Worm (Caenorhabditis elegans) whole organism, young adult: ENCODE measurements around the gene fbxa-13.

Experiments used
- B0019.2 ChIP-seq: fragments of 200-800 bp; sonication (Bioruptor generic); conservative IDR thresholded peaks from 2 replicates; pipeline ENCODE4 v1.3.6; 2022; ENCODE audit warnings: missing genetic modification reagents, missing genetic modification characterization, missing compliant biosample characterization
- B0261.1 ChIP-seq: sonication (generic microtip); optimal IDR thresholded peaks from 2 replicates; lab custom pipeline; 2016; ENCODE audit warnings: mild to moderate bottlenecking, missing genetic modification characterization, moderate library complexity, missing compliant biosample characterization
- C17E4.6 ChIP-seq: fragments of 200-800 bp; sonication (Bioruptor generic); IDR thresholded peaks from 2 replicates; pipeline ENCODE4 v1.3.6; 2022; ENCODE audit warnings: missing genetic modification reagents, missing genetic modification characterization, missing compliant biosample characterization
- F22D6.2 ChIP-seq: sonication (generic microtip); optimal IDR thresholded peaks from 2 replicates; lab custom pipeline; 2016; ENCODE audit warnings: mild to moderate bottlenecking, missing genetic modification characterization, missing compliant biosample characterization
- F33H1.4 ChIP-seq: fragments of 200-800 bp; sonication (Bioruptor generic); IDR thresholded peaks from 2 replicates; pipeline ENCODE4 v1.3.6; 2022; ENCODE audit warnings: missing genetic modification reagents, missing genetic modification characterization, missing compliant biosample characterization
- F39B2.1 ChIP-seq: fragments of 200-800 bp; sonication (Bioruptor generic); IDR thresholded peaks from 2 replicates; pipeline ENCODE4 v1.3.6; 2022; ENCODE audit warnings: missing genetic modification reagents, missing genetic modification characterization, missing compliant biosample characterization
- F55B11.4 ChIP-seq: sonication (generic microtip); optimal IDR thresholded peaks from 2 replicates; lab custom pipeline; 2016; ENCODE audit warnings: missing compliant biosample characterization, missing genetic modification characterization, borderline replicate concordance; ENCODE audit not compliant: insufficient read depth
- F57A8.1 ChIP-seq: fragments of 200-800 bp; sonication (Bioruptor generic); optimal IDR thresholded peaks from 2 replicates; lab custom pipeline; 2018; ENCODE audit warnings: mild to moderate bottlenecking, missing genetic modification characterization, moderate library complexity, missing compliant biosample characterization
- Y79H2A.3 ChIP-seq: fragments of 200-800 bp; sonication (Bioruptor generic); conservative IDR thresholded peaks from 2 replicates; pipeline ENCODE4 v1.3.6; 2022; ENCODE audit warnings: missing genetic modification reagents, missing genetic modification characterization, missing compliant biosample characterization
- Y95B8A.8 ChIP-seq: fragments of 200-800 bp; sonication (Bioruptor generic); IDR thresholded peaks from 2 replicates; pipeline ENCODE4 v1.3.6; 2022; ENCODE audit warnings: missing genetic modification reagents, missing genetic modification characterization, missing compliant biosample characterization
- akir-1 ChIP-seq: fragments of 200-800 bp; sonication (Bioruptor generic); optimal IDR thresholded peaks from 2 replicates; lab custom pipeline; 2018; ENCODE audit warnings: mild to moderate bottlenecking, missing genetic modification characterization, moderate library complexity, missing compliant biosample characterization
- aptf-2 ChIP-seq: fragments of 200-800 bp; sonication (Bioruptor generic); conservative IDR thresholded peaks from 2 replicates; pipeline ENCODE4 v1.3.6; 2022; ENCODE audit warnings: missing genetic modification reagents, missing genetic modification characterization, missing compliant biosample characterization
- athp-1 ChIP-seq: sonication (generic microtip); optimal IDR thresholded peaks from 2 replicates; lab custom pipeline; 2017; ENCODE audit warnings: mild to moderate bottlenecking, missing genetic modification characterization, missing compliant biosample characterization
- attf-5 ChIP-seq: fragments of 200-800 bp; sonication (Bioruptor generic); optimal IDR thresholded peaks from 2 replicates; lab custom pipeline; 2018; ENCODE audit warnings: mild to moderate bottlenecking, missing genetic modification characterization, missing compliant biosample characterization
- ceh-27 ChIP-seq: fragments of 200-800 bp; sonication (Bioruptor generic); optimal IDR thresholded peaks from 2 replicates; lab custom pipeline; 2018; ENCODE audit warnings: mild to moderate bottlenecking, missing genetic modification characterization, moderate library complexity, missing compliant biosample characterization
- ceh-91 ChIP-seq: fragments of 200-800 bp; sonication (Bioruptor generic); IDR thresholded peaks from 2 replicates; pipeline ENCODE4 v1.3.6; 2022; ENCODE audit warnings: missing genetic modification reagents, missing genetic modification characterization, missing compliant biosample characterization
- die-1 ChIP-seq: sonication (generic microtip); optimal IDR thresholded peaks from 2 replicates; lab custom pipeline; 2016; ENCODE audit warnings: missing genotype, mild to moderate bottlenecking, missing genetic modification characterization, missing compliant biosample characterization
- dox-1 ChIP-seq: fragments of 200-800 bp; sonication (Bioruptor generic); IDR thresholded peaks from 2 replicates; pipeline ENCODE4 v1.3.6; 2022; ENCODE audit warnings: missing genetic modification reagents, missing genetic modification characterization, missing compliant biosample characterization
- egrh-3 ChIP-seq: fragments of 200-800 bp; sonication (Bioruptor generic); IDR thresholded peaks from 2 replicates; pipeline ENCODE4 v1.3.6; 2022; ENCODE audit warnings: missing genetic modification reagents, missing genetic modification characterization, missing compliant biosample characterization
- gei-17 ChIP-seq: fragments of 200-800 bp; sonication (Bioruptor generic); optimal IDR thresholded peaks from 2 replicates; lab custom pipeline; 2018; ENCODE audit warnings: mild to moderate bottlenecking, missing genetic modification characterization, missing compliant biosample characterization
- him-1 ChIP-seq: sonication (generic microtip); optimal IDR thresholded peaks from 2 replicates; lab custom pipeline; 2016; ENCODE audit warnings: missing genotype, missing genetic modification reagents, missing genetic modification characterization, missing compliant biosample characterization
- hlh-26 ChIP-seq: fragments of 200-800 bp; sonication (Bioruptor generic); conservative IDR thresholded peaks from 2 replicates; pipeline ENCODE4 v1.3.6; 2022; ENCODE audit warnings: missing genetic modification reagents, missing genetic modification characterization, missing compliant biosample characterization
- hmg-1.2 ChIP-seq: fragments of 200-800 bp; sonication (Bioruptor generic); IDR thresholded peaks from 2 replicates; pipeline ENCODE4 v1.3.6; 2022; ENCODE audit warnings: missing genetic modification reagents, missing genetic modification characterization, missing compliant biosample characterization
- hsf-1 ChIP-seq: fragments of 200-800 bp; sonication (Bioruptor generic); IDR thresholded peaks from 2 replicates; pipeline ENCODE4 v1.3.6; 2022; ENCODE audit warnings: missing genetic modification reagents, missing genetic modification characterization, missing compliant biosample characterization
- lag-1 ChIP-seq: fragments of 200-800 bp; sonication (Bioruptor generic); IDR thresholded peaks from 2 replicates; pipeline ENCODE4 v1.3.6; 2022; ENCODE audit warnings: missing genetic modification reagents, missing genetic modification characterization, missing compliant biosample characterization
- lin-54 ChIP-seq: fragments of 200-800 bp; sonication (Bioruptor generic); optimal IDR thresholded peaks from 2 replicates; lab custom pipeline; 2018; ENCODE audit warnings: mild to moderate bottlenecking, missing genetic modification characterization, missing compliant biosample characterization
- madf-10 ChIP-seq: sonication (generic microtip); optimal IDR thresholded peaks from 2 replicates; lab custom pipeline; 2016; ENCODE audit warnings: mild to moderate bottlenecking, missing genetic modification characterization, missing compliant biosample characterization
- madf-8 ChIP-seq: fragments of 200-800 bp; sonication (Bioruptor generic); conservative IDR thresholded peaks from 2 replicates; pipeline ENCODE4 v1.3.6; 2022; ENCODE audit warnings: missing genetic modification reagents, missing genetic modification characterization, missing compliant biosample characterization
- mcd-1 ChIP-seq: fragments of 200-800 bp; sonication (Bioruptor generic); IDR thresholded peaks from 2 replicates; pipeline ENCODE4 v1.3.6; 2022; ENCODE audit warnings: missing genetic modification reagents, missing genetic modification characterization, missing compliant biosample characterization
- mel-28 ChIP-seq: sonication (generic microtip); optimal IDR thresholded peaks from 2 replicates; lab custom pipeline; 2016; ENCODE audit warnings: borderline replicate concordance, mild to moderate bottlenecking, missing genetic modification characterization, missing compliant biosample characterization
- nhr-90 ChIP-seq: sonication (generic microtip); optimal IDR thresholded peaks from 2 replicates; lab custom pipeline; 2016; ENCODE audit warnings: missing genotype, mild to moderate bottlenecking, missing genetic modification characterization, missing compliant biosample characterization
- repo-1 ChIP-seq: sonication (generic microtip); optimal IDR thresholded peaks from 2 replicates; lab custom pipeline; 2017; ENCODE audit warnings: mild to moderate bottlenecking, missing genetic modification characterization, missing compliant biosample characterization
- rpc-1 ChIP-seq, 2 experiments: fragments of 150-350 bp in 1 of 2; sonication (generic microtip) in 1 of 2; optimal IDR thresholded peaks; 2 replicates each; lab custom pipeline; 2014 to 2018; ENCODE audit warnings: missing biosample characterization in 1 of 2, missing genetic modification characterization in 1 of 2, missing genetic modification reagents in 1 of 2, missing genotype in 1 of 2
- sea-2 ChIP-seq: fragments of 200-800 bp; sonication (Bioruptor generic); IDR thresholded peaks from 2 replicates; pipeline ENCODE4 v1.3.6; 2022; ENCODE audit warnings: missing genetic modification characterization, missing compliant biosample characterization
- snpc-1.1 ChIP-seq: sonication (generic microtip); optimal IDR thresholded peaks from 2 replicates; lab custom pipeline; 2017; ENCODE audit warnings: missing genetic modification characterization, mild to moderate bottlenecking, missing compliant biosample characterization, antibody characterized with exemption, moderate library complexity, missing genotype, missing genetic modification reagents; ENCODE audit not compliant: insufficient read depth
- sptf-2 ChIP-seq: fragments of 200-800 bp; sonication (Bioruptor generic); optimal IDR thresholded peaks from 2 replicates; lab custom pipeline; 2018; ENCODE audit warnings: mild to moderate bottlenecking, missing genetic modification characterization, missing compliant biosample characterization
- tbp1 ChIP-seq: fragments of 200-800 bp; sonication (Bioruptor generic); optimal IDR thresholded peaks from 2 replicates; lab custom pipeline; 2018; ENCODE audit warnings: mild to moderate bottlenecking, missing genetic modification characterization, missing compliant biosample characterization
- tbx-9 ChIP-seq: sonication (generic microtip); optimal IDR thresholded peaks from 2 replicates; lab custom pipeline; 2016; ENCODE audit warnings: borderline replicate concordance, missing genetic modification characterization, inconsistent platforms, missing compliant biosample characterization
- unc-130 ChIP-seq: sonication (generic microtip); optimal IDR thresholded peaks from 2 replicates; lab custom pipeline; 2016; ENCODE audit warnings: missing genetic modification reagents, missing genetic modification characterization, missing compliant biosample characterization
- zfh-2 ChIP-seq: fragments of 200-800 bp; sonication (Bioruptor generic); conservative IDR thresholded peaks from 2 replicates; pipeline ENCODE4 v1.3.6; 2022; ENCODE audit warnings: missing genetic modification reagents, missing genetic modification characterization, missing compliant biosample characterization
- zim-3 ChIP-seq: sonication (generic microtip); optimal IDR thresholded peaks from 2 replicates; lab custom pipeline; 2017; ENCODE audit warnings: mild to moderate bottlenecking, missing genetic modification characterization, moderate library complexity, missing compliant biosample characterization
- ztf-18 ChIP-seq: sonication (generic microtip); optimal IDR thresholded peaks from 2 replicates; lab custom pipeline; 2016; ENCODE audit warnings: missing genotype, mild to moderate bottlenecking, missing genetic modification characterization, missing compliant biosample characterization
- ztf-6 ChIP-seq: fragments of 200-800 bp; sonication (Bioruptor generic); IDR thresholded peaks from 2 replicates; pipeline ENCODE4 v1.3.6; 2022; ENCODE audit warnings: missing genetic modification reagents, missing genetic modification characterization, missing compliant biosample characterization

fbxa-13 gene

DNA sequence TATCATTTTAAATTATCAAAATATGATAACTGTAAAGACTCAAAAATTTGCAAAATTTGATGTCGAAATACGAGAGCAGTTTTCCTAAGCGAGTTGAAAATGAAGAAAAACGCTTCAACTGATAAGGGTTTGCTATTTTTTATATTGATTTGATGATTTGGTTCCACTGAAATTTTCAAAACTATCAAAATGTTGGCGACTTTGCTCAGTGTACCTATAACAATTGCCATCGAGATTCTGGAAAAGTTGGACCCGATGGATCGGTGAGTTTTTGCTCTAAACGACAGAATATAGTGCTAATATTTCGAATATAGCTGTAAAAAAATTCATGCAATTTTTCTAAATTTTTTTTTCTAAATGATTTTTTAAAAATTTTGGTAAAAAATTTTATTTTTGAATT, at the start of gene fbxa-13, which contains the start of gene Y22D7AR.2:
TSS of gene fbxa-13 (minus strand) at position 101 of the 400 bp plus-strand sequence.
TSS of gene Y22D7AR.2 (plus strand) at position 148 of the 400 bp plus-strand sequence.
- TF ChIP-seq repo-1 (tag; lab: Kevin White, UChicago), result no peak
- TF ChIP-seq ztf-18 (tag; lab: Kevin White, UChicago), result no peak
- no peak for TF ChIP-seq F22D6.2 (tag; lab: Kevin White, UChicago)
- TF ChIP-seq lin-54 (GFP tag; lab: Kevin White, UChicago), result no peak
- no peak for TF ChIP-seq zim-3 (tag; lab: Kevin White, UChicago)
- no peak for TF ChIP-seq ceh-91 (GFP tag; lab: Robert Waterston, UW)
- no peak for TF ChIP-seq hlh-26
- no peak for TF ChIP-seq Y79H2A.3 (GFP tag; lab: Robert Waterston, UW)

DNA sequence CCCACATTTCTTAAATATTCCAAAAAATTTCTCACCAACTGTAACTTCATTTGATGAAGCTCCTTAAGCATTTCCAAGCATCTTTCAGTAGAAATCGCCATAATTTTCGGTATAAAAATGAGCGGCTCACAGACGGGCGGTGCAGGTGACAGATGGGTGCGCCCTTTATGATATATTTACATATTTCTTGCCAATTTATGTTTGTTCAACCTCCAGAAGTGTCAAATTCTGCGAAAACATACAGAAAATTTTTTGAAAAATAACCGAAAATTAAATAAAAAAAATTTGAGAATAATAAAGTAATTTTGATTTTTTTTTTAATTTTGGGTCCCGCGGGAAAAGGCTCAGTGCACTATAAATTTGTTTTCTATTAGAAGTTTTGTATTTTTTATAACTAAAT, 49.1 kb upstream of the fbxa-13 start, which contains the start of gene Y46E12A.3:
TSS of gene Y46E12A.3 (minus strand) at position 101 of the 400 bp plus-strand sequence.
- TF ChIP-seq F39B2.1 (GFP tag; lab: Robert Waterston, UW), result no peak
- no peak for TF ChIP-seq sea-2 (GFP tag; lab: Robert Waterston, UW)
- no peak for TF ChIP-seq aptf-2 (GFP tag; lab: Robert Waterston, UW)
- TF ChIP-seq zfh-2, result no peak
- TF ChIP-seq B0019.2, result no peak
- TF ChIP-seq F57A8.1, result no peak
- TF ChIP-seq unc-130 (GFP tag; lab: Kevin White, UChicago), result no peak
- TF ChIP-seq Y79H2A.3 (GFP tag; lab: Robert Waterston, UW), result no peak
- no peak for TF ChIP-seq ztf-6 (GFP tag; lab: Robert Waterston, UW)
- TF ChIP-seq akir-1 (GFP tag; lab: Kevin White, UChicago), result no peak
- TF ChIP-seq nhr-90, result no peak

DNA sequence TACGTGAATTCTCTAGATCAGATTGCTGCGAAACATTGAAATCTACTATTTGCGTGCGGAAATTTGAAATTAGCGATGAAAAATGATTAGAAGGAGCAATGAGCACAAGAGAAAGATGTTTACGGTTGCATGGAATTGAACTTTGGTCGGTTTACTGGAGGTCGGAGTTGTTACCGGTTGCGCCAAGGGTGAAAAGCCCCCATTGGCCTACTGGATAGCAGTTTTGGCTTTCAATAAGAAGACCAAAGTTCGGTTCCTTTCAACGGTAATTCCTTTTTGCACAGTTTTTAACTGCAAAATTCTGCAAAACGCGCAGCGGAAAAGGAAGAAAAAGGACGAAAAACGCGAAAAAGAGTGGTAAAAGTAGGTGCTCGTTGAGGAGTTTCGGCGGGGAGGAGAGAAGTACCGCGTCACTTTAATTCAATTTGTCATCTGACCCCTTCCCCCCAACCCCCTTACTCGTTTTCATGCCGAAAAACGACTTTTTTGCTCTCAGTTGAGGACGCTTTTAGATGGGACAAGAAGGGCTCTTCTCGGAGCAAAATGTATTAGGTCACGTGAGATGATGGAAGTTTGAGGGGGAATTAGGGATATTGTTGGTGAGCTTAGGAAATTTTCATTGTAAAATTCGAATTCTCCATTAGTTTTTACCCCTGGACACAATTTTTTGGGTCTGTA, 39.9 kb upstream of the fbxa-13 start:
- TF ChIP-seq attf-5 (no peak), mel-28 (tag; lab: Kevin White, UChicago) (no peak), C17E4.6 (no peak), egrh-3 (GFP tag; lab: Robert Waterston, UW) (no peak), mcd-1 (GFP tag; lab: Robert Waterston, UW) (no peak), lag-1 (no peak), sea-2 (GFP tag; lab: Robert Waterston, UW) (no peak), tbx-9 (no peak), tbp1 (GFP tag; lab: Kevin White, UChicago) (peak; percentile 58), rpc-1 (optimal IDR thresholded peaks at IDR 0.05; lab: Kevin White, UChicago) (no peak), rpc-1 (tag; optimal IDR thresholded peaks at IDR 0.05; lab: Kevin White, UChicago) (peak; percentile 53), die-1 (tag; lab: Kevin White, UChicago) (no peak), B0261.1 (tag; lab: Kevin White, UChicago) (no peak)

- TF ChIP-seq gei-17 (GFP tag; lab: Kevin White, UChicago), result no peak
- TF ChIP-seq hmg-1.2 (GFP tag; lab: Robert Waterston, UW), result 0 out of 2 replicates have a peak, but pooled peaks have one; percentile 11
- no peak for TF ChIP-seq sptf-2 (GFP tag; lab: Kevin White, UChicago)
- TF ChIP-seq athp-1 (tag; lab: Kevin White, UChicago), result peak; percentile 20
- no peak for TF ChIP-seq ceh-27
- no peak for TF ChIP-seq mel-28 (tag; lab: Kevin White, UChicago)
- TF ChIP-seq die-1 (tag; lab: Kevin White, UChicago), result peak; percentile 72
- no peak for TF ChIP-seq madf-10 (tag; lab: Kevin White, UChicago)
- peak; percentile 31 for TF ChIP-seq him-1 (tag; lab: Kevin White, UChicago)
- TF ChIP-seq hsf-1 (GFP tag; lab: Robert Waterston, UW), result no peak
- TF ChIP-seq madf-8 (GFP tag; lab: Robert Waterston, UW), result no peak
- no peak for TF ChIP-seq snpc-1.1
- no peak for TF ChIP-seq F55B11.4 (tag; lab: Kevin White, UChicago)
- TF ChIP-seq tbx-9, result no peak
- TF ChIP-seq lin-54 (GFP tag; lab: Kevin White, UChicago), result peak; percentile 28
- 0 out of 2 replicates have a peak, but pooled peaks have one; percentile 17 for TF ChIP-seq Y95B8A.8 (GFP tag; lab: Robert Waterston, UW)
- no peak for TF ChIP-seq dox-1 (GFP tag; lab: Robert Waterston, UW)
- TF ChIP-seq F33H1.4, result no peak
Measured at ce11 chrIII:1744486-1744885, 38.8 kb upstream of the fbxa-13 start.
